Worm (Caenorhabditis elegans) whole organism, early embryonic: ENCODE results near the gene str-82.

Source experiments
- ama-1 ChIP-seq: fragments of 150-350 bp; optimal IDR thresholded peaks from 2 replicates; lab custom pipeline; 2014
- hmbx-1 ChIP-seq: sonication (generic microtip); optimal IDR thresholded peaks from 2 replicates; lab custom pipeline; 2016; ENCODE audit warnings: mild to moderate bottlenecking, missing genetic modification characterization, missing compliant biosample characterization
- pes-1 ChIP-seq: fragments of 200-800 bp; sonication (Bioruptor generic); IDR thresholded peaks from 2 replicates; pipeline ENCODE4 v1.3.6; 2022; ENCODE audit warnings: missing genetic modification reagents, missing genetic modification characterization, missing compliant biosample characterization
- sea-1 ChIP-seq: fragments of 200-800 bp; sonication (Bioruptor generic); conservative IDR thresholded peaks from 2 replicates; pipeline ENCODE4 v1.3.6; 2022; ENCODE audit warnings: missing genetic modification characterization, missing compliant biosample characterization
- tbx-11 ChIP-seq: fragments of 200-800 bp; sonication (Bioruptor generic); IDR thresholded peaks from 2 replicates; pipeline ENCODE4 v1.3.6; 2022; ENCODE audit warnings: missing genetic modification characterization, missing compliant biosample characterization
- tbx-37 ChIP-seq: fragments of 200-800 bp; sonication (Bioruptor generic); conservative IDR thresholded peaks from 2 replicates; pipeline ENCODE4 v1.3.6; 2022; ENCODE audit warnings: missing genetic modification reagents, missing genetic modification characterization, missing compliant biosample characterization

ce11 chrV:4004577-4004976 is 30.1 kb downstream of the str-82 start:
- no peak for TF ChIP-seq sea-1 (GFP tag; lab: Robert Waterston, UW)
- TF ChIP-seq hmbx-1 (tag; lab: Kevin White, UChicago): no peak
- TF ChIP-seq tbx-11 (GFP tag; lab: Robert Waterston, UW): no peak
- no peak for TF ChIP-seq ama-1
- no peak for TF ChIP-seq tbx-37 (GFP tag; lab: Robert Waterston, UW)
- TF ChIP-seq pes-1 (GFP tag; lab: Robert Waterston, UW): no peak
